Fruit fly (Drosophila melanogaster): ENCODE data around the gene Sxl.

Sxl gene

DNA sequence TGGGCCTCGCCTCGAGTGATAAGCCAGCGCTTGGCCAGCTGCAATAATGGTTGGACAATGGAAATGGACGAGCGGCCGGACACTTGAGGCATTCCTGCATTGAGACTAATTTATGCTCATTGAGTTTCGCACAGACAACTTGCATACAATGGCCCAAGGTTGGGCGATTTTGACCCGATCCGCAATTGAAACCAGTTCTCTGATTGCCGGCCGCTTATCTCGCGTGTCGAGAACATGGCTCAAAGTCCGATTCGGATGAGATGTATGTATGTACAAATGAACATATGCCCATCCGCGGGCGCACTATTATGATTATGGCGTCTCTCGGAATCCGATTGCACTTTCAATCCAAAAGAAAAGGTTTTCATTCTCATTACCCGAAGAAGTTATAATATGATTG lies 2.8 kb upstream of the Sxl start:
- TF ChIP-seq Sp1 (GFP tag; optimal IDR thresholded peaks at IDR 0.05): no peak
- TF ChIP-seq Jra (GFP tag; optimal IDR thresholded peaks at IDR 0.05): no peak
- no peak for TF ChIP-seq Mio (GFP tag; optimal IDR thresholded peaks at IDR 0.05)
- TF ChIP-seq brk (GFP tag; optimal IDR thresholded peaks at IDR 0.05): no peak
- no peak for TF ChIP-seq Rel (GFP tag; optimal IDR thresholded peaks at IDR 0.05)
- no peak for TF ChIP-seq Rel (tag; optimal IDR thresholded peaks at IDR 0.05)
- TF ChIP-seq GATAd (GFP tag; optimal IDR thresholded peaks at IDR 0.05): no peak
- no peak for TF ChIP-seq Vsx2 (GFP tag; optimal IDR thresholded peaks at IDR 0.05; ENCODE audit: partially characterized antibody)
- no peak for TF ChIP-seq Myc (optimal IDR thresholded peaks at IDR 0.05)
- no peak for TF ChIP-seq Dfd (GFP tag; optimal IDR thresholded peaks at IDR 0.05)
- TF ChIP-seq dsf (GFP tag; optimal IDR thresholded peaks at IDR 0.05; ENCODE audit: borderline replicate concordance): no peak
- TF ChIP-seq fru (GFP tag; optimal IDR thresholded peaks at IDR 0.05): no peak
- TF ChIP-seq Hr83 (GFP tag; optimal IDR thresholded peaks at IDR 0.05; ENCODE audit: poor library complexity, severe bottlenecking): no peak
- TF ChIP-seq CG32264 (GFP tag; optimal IDR thresholded peaks at IDR 0.05): no peak
- no peak for TF ChIP-seq Hnf4 (GFP tag; optimal IDR thresholded peaks at IDR 0.05)
- TF ChIP-seq usp (GFP tag; optimal IDR thresholded peaks at IDR 0.05): no peak
- TF ChIP-seq Abd-B (GFP tag; optimal IDR thresholded peaks at IDR 0.05): no peak

DNA sequence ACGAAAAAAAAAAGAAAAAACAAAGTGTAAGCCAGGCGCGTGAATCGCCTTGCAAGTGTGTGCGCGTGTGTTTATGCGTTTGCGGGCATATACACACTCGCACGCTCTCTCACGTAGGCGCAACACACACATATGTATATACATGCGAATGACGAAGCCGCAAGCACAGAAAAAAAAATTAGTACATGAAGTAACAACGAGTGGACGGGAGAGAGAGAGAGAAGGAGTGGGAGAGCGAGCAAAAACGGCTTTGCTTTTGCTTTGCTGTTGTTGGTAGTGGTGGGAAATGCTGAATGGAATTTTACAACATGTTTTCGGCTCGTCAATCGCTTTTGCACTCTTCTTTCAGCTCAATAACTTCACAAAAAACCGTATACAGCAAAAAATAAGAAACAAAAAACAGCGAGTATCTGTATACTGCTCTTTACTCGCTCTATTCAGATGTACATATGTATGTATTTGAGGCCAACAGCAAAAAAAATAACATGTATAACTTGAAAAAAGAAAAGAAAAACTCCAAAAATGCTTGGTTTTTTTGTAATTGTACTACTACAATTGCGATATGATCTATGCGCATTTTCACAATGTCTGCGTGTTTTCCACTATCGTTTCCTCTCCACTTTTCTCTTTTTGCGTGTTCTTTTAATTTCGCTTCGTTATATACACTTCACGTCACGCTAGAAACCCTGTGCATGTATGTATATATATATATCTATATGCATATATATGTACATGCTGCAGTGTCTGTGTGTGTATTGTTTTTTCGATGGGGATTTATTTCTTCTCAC lies 588 bp downstream of the Sxl start:
- TF ChIP-seq usp (GFP tag; optimal IDR thresholded peaks at IDR 0.05) (no peak), Myc (optimal IDR thresholded peaks at IDR 0.05) (no peak), dl (GFP tag; optimal IDR thresholded peaks at IDR 0.05; ENCODE audit: insufficient read depth in 1 of 2, partially characterized antibody in 2 of 2) (peak in 1 of 2 experiments; percentile 46), Hnf4 (GFP tag; optimal IDR thresholded peaks at IDR 0.05) (no peak), dmrt93B (GFP tag; optimal IDR thresholded peaks at IDR 0.05) (no peak), fru (GFP tag; optimal IDR thresholded peaks at IDR 0.05) (peak; percentile 82), sage (GFP tag; optimal IDR thresholded peaks at IDR 0.05) (peak; percentile 32), Dfd (GFP tag; optimal IDR thresholded peaks at IDR 0.05) (no peak), brk (GFP tag; optimal IDR thresholded peaks at IDR 0.05) (peak; percentile 44), Hr83 (GFP tag; optimal IDR thresholded peaks at IDR 0.05; ENCODE audit: poor library complexity, severe bottlenecking) (peak; percentile 28), Dif (GFP tag; optimal IDR thresholded peaks at IDR 0.05; ENCODE audit: partially characterized antibody) (peak; percentile 21)

DNA sequence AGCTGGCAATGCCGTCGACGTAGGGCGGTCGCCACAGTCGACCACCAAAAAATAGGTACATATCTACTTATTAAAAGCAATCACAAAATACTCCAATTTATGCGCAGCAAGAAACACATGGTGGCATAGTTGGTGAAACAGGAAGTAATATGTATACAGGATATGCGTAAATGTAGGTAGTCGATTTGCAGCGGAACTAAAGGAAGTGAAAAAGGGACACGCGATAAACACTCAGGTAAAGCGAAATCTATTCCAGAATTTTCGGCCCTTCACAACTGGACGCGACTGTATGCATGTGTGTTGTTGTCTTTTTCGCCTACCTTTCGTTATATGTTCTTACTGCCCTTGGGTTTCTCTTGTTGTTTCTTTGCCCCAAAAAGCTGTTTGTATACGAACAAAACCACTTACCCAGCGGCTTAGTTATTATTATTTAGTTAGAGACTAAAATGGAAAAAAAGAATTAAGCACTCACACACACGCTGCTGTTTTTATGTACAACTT lies 1.3 kb downstream of the Sxl start:
- TF ChIP-seq CG9705 (GFP tag; optimal IDR thresholded peaks at IDR 0.05) (peak; percentile 64), GATAd (GFP tag; optimal IDR thresholded peaks at IDR 0.05) (no peak), Abd-B (GFP tag; optimal IDR thresholded peaks at IDR 0.05) (no peak), Dif (GFP tag; optimal IDR thresholded peaks at IDR 0.05; ENCODE audit: partially characterized antibody) (no peak), Rel (GFP tag; optimal IDR thresholded peaks at IDR 0.05) (no peak), Rel (tag; optimal IDR thresholded peaks at IDR 0.05) (peak; percentile 46), Vsx2 (GFP tag; optimal IDR thresholded peaks at IDR 0.05; ENCODE audit: partially characterized antibody) (no peak), dmrt93B (GFP tag; optimal IDR thresholded peaks at IDR 0.05) (peak; percentile 70), pan (optimal IDR thresholded peaks at IDR 0.05) (no peak), OdsH (GFP tag; optimal IDR thresholded peaks at IDR 0.05) (peak; percentile 73), Hnf4 (GFP tag; optimal IDR thresholded peaks at IDR 0.05) (peak; percentile 29), jim (GFP tag; optimal IDR thresholded peaks at IDR 0.05) (no peak), sv (GFP tag; optimal IDR thresholded peaks at IDR 0.05) (peak; percentile 74), fru (GFP tag; optimal IDR thresholded peaks at IDR 0.05) (peak; percentile 81), Hr78 (GFP tag; optimal IDR thresholded peaks at IDR 0.05) (no peak), foxo (GFP tag; optimal IDR thresholded peaks at IDR 0.05) (peak in 1 of 2 experiments; percentile 82), CrebA (GFP tag; optimal IDR thresholded peaks at IDR 0.05; ENCODE audit: borderline replicate concordance) (no peak), Sp1 (GFP tag; optimal IDR thresholded peaks at IDR 0.05) (peak; percentile 84), brk (GFP tag; optimal IDR thresholded peaks at IDR 0.05) (no peak), sage (GFP tag; optimal IDR thresholded peaks at IDR 0.05) (no peak), dsf (GFP tag; optimal IDR thresholded peaks at IDR 0.05; ENCODE audit: borderline replicate concordance) (no peak), CG32264 (GFP tag; optimal IDR thresholded peaks at IDR 0.05) (peak; percentile 18), Hr83 (GFP tag; optimal IDR thresholded peaks at IDR 0.05; ENCODE audit: poor library complexity, severe bottlenecking) (no peak), rgr (GFP tag; optimal IDR thresholded peaks at IDR 0.05) (peak; percentile 68), ey (GFP tag; optimal IDR thresholded peaks at IDR 0.05) (peak; percentile 83), psq (GFP tag; optimal IDR thresholded peaks at IDR 0.05) (peak; percentile 77), HLH106 (tag; optimal IDR thresholded peaks at IDR 0.05) (peak; percentile 86), tai (GFP tag; optimal IDR thresholded peaks at IDR 0.05) (no peak), h (GFP tag; optimal IDR thresholded peaks at IDR 0.05) (peak; percentile 76), Jra (GFP tag; optimal IDR thresholded peaks at IDR 0.05) (no peak), dl (GFP tag; optimal IDR thresholded peaks at IDR 0.05; ENCODE audit: insufficient read depth in 1 of 2, partially characterized antibody in 2 of 2) (no peak), br (GFP tag; optimal IDR thresholded peaks at IDR 0.05) (peak; percentile 86), Mio (GFP tag; optimal IDR thresholded peaks at IDR 0.05) (no peak), Dfd (GFP tag; optimal IDR thresholded peaks at IDR 0.05) (no peak), usp (GFP tag; optimal IDR thresholded peaks at IDR 0.05) (no peak), lola (GFP tag; optimal IDR thresholded peaks at IDR 0.05) (no peak), N (GFP tag; optimal IDR thresholded peaks at IDR 0.05) (no peak), woc (GFP tag; optimal IDR thresholded peaks at IDR 0.05) (peak; percentile 78), Myc (optimal IDR thresholded peaks at IDR 0.05) (no peak)
